Worm (Caenorhabditis elegans) whole organism, early embryonic: ENCODE results near the gene C27F2.9.

Experiments used
- B0310.2 ChIP-seq: sonication (generic microtip); optimal IDR thresholded peaks from 2 replicates; lab custom pipeline; 2016; ENCODE audit warnings: mild to moderate bottlenecking, missing genetic modification characterization, missing compliant biosample characterization
- F13C5.2 ChIP-seq: sonication (generic microtip); optimal IDR thresholded peaks from 2 replicates; lab custom pipeline; 2017; ENCODE audit warnings: mild to moderate bottlenecking, missing genetic modification characterization, inconsistent platforms, missing compliant biosample characterization
- aly-1 ChIP-seq: sonication (generic microtip); optimal IDR thresholded peaks from 2 replicates; lab custom pipeline; 2016; ENCODE audit warnings: missing genetic modification characterization, missing compliant biosample characterization
- ama-1 ChIP-seq: fragments of 150-350 bp; optimal IDR thresholded peaks from 2 replicates; lab custom pipeline; 2014
- ceh-13 ChIP-seq: fragments of 200-800 bp; sonication (Bioruptor generic); optimal IDR thresholded peaks from 2 replicates; lab custom pipeline; 2018; ENCODE audit warnings: mild to moderate bottlenecking, missing genetic modification characterization, missing compliant biosample characterization
- ceh-36 ChIP-seq: sonication (generic microtip); optimal IDR thresholded peaks from 2 replicates; lab custom pipeline; 2016; ENCODE audit warnings: missing genetic modification characterization, inconsistent platforms, missing compliant biosample characterization
- ets-7 ChIP-seq: sonication (generic microtip); optimal IDR thresholded peaks from 2 replicates; lab custom pipeline; 2016; ENCODE audit warnings: missing genotype, missing genetic modification characterization, missing compliant biosample characterization
- flt-1 ChIP-seq: fragments of 200-800 bp; sonication (Bioruptor generic); IDR thresholded peaks from 2 replicates; pipeline ENCODE4 v1.3.6; 2022; ENCODE audit warnings: missing genetic modification characterization, missing compliant biosample characterization
- hmbx-1 ChIP-seq: sonication (generic microtip); optimal IDR thresholded peaks from 2 replicates; lab custom pipeline; 2016; ENCODE audit warnings: mild to moderate bottlenecking, missing genetic modification characterization, missing compliant biosample characterization
- hmg-4 ChIP-seq: fragments of 200-800 bp; sonication (Bioruptor generic); optimal IDR thresholded peaks from 2 replicates; lab custom pipeline; 2018; ENCODE audit warnings: mild to moderate bottlenecking, missing genetic modification characterization, missing compliant biosample characterization
- hnd-1 ChIP-seq: sonication (generic microtip); optimal IDR thresholded peaks from 2 replicates; lab custom pipeline; 2016; ENCODE audit warnings: missing genetic modification characterization, missing compliant biosample characterization
- pes-1 ChIP-seq: fragments of 200-800 bp; sonication (Bioruptor generic); IDR thresholded peaks from 2 replicates; pipeline ENCODE4 v1.3.6; 2022; ENCODE audit warnings: missing genetic modification reagents, missing genetic modification characterization, missing compliant biosample characterization
- scrt-1 ChIP-seq: fragments of 200-800 bp; sonication (Bioruptor generic); IDR thresholded peaks from 2 replicates; pipeline ENCODE4 v1.3.6; 2022; ENCODE audit warnings: missing genetic modification characterization, missing compliant biosample characterization
- sea-1 ChIP-seq: fragments of 200-800 bp; sonication (Bioruptor generic); conservative IDR thresholded peaks from 2 replicates; pipeline ENCODE4 v1.3.6; 2022; ENCODE audit warnings: missing genetic modification characterization, missing compliant biosample characterization
- tbx-11 ChIP-seq: fragments of 200-800 bp; sonication (Bioruptor generic); IDR thresholded peaks from 2 replicates; pipeline ENCODE4 v1.3.6; 2022; ENCODE audit warnings: missing genetic modification characterization, missing compliant biosample characterization
- tbx-37 ChIP-seq: fragments of 200-800 bp; sonication (Bioruptor generic); conservative IDR thresholded peaks from 2 replicates; pipeline ENCODE4 v1.3.6; 2022; ENCODE audit warnings: missing genetic modification reagents, missing genetic modification characterization, missing compliant biosample characterization
- tra-4 ChIP-seq: sonication (generic microtip); optimal IDR thresholded peaks from 2 replicates; lab custom pipeline; 2017; ENCODE audit warnings: missing genetic modification characterization, missing compliant biosample characterization

The C27F2.9 gene

ce11 chrIII:4918906-4919305 is 43.9 kb downstream of the C27F2.9 start:
- TF ChIP-seq ceh-13 (GFP tag; lab: Kevin White, UChicago) (no peak), tbx-11 (GFP tag; lab: Robert Waterston, UW) (no peak), hnd-1 (no peak), F13C5.2 (tag; lab: Kevin White, UChicago) (no peak), hmg-4 (GFP tag; lab: Kevin White, UChicago) (no peak), B0310.2 (tag; lab: Kevin White, UChicago) (no peak), flt-1 (GFP tag; lab: Robert Waterston, UW) (no peak), tra-4 (no peak), scrt-1 (no peak), hmbx-1 (tag; lab: Kevin White, UChicago) (no peak)

DNA sequence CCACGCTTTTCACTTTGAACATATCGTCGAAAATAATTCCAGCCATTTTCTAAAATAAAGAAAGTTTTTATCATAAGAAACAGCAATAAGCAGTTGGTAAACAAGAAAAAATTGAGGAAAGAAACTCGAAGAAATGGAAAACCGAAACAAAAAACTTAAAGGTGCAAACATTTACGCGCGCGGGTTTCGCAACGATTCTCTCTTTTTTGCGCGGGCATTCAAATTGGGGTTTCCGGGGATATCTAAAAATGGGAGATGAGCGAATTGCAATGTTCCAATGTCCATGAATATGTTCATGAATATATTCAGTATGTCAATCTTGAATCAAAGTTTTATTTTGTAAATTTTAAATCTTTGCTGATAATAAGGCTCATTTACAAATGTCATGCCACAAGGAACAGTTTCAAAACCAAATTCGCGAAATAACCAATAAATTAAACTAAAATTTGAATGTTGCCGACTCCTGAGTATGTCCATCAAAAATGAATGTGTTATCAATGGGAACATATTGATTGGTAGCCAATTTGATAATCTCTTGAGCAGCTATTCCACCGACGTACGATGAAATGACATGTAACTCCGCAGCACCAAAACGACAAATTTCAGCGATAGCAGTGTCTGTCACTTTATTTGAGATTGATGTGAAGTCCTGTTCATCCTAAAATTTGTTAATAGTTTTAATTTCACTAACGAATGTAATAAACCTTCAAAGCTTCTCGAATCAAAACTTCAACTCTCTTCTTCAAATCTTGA is 44.7 kb downstream of the C27F2.9 start, which contains the start of gene rpb-8:
TSS of gene rpb-8 (minus strand) at position 49 of the 753 bp plus-strand sequence.
- TF ChIP-seq tbx-37 (GFP tag; lab: Robert Waterston, UW) = no peak

- TF ChIP-seq tra-4 (no peak), tbx-11 (GFP tag; lab: Robert Waterston, UW) (no peak), F13C5.2 (tag; lab: Kevin White, UChicago) (no peak), B0310.2 (tag; lab: Kevin White, UChicago) (no peak), sea-1 (GFP tag; lab: Robert Waterston, UW) (no peak), hmbx-1 (tag; lab: Kevin White, UChicago) (no peak)
These were observed 45.8 kb downstream of the C27F2.9 start, which contains the start of gene rars-1 for ce11 chrIII:4917077-4917476. Gene rars-1 (minus strand): TSS chrIII:4917177.

- TF ChIP-seq aly-1 (tag; lab: Kevin White, UChicago) (no peak), hnd-1 (no peak), F13C5.2 (tag; lab: Kevin White, UChicago) (no peak), ceh-13 (GFP tag; lab: Kevin White, UChicago) (no peak), tbx-37 (GFP tag; lab: Robert Waterston, UW) (no peak), sea-1 (GFP tag; lab: Robert Waterston, UW) (no peak), tbx-11 (GFP tag; lab: Robert Waterston, UW) (no peak), B0310.2 (tag; lab: Kevin White, UChicago) (no peak), pes-1 (GFP tag; lab: Robert Waterston, UW) (no peak), ceh-36 (tag; lab: Kevin White, UChicago) (no peak), tra-4 (no peak), flt-1 (GFP tag; lab: Robert Waterston, UW) (no peak), ets-7 (tag; lab: Kevin White, UChicago) (no peak), hmg-4 (GFP tag; lab: Kevin White, UChicago) (no peak), hmbx-1 (tag; lab: Kevin White, UChicago) (no peak), ama-1 (no peak), scrt-1 (no peak)
These were observed 49.1 kb downstream of the C27F2.9 start for ce11 chrIII:4913736-4914135.

DNA sequence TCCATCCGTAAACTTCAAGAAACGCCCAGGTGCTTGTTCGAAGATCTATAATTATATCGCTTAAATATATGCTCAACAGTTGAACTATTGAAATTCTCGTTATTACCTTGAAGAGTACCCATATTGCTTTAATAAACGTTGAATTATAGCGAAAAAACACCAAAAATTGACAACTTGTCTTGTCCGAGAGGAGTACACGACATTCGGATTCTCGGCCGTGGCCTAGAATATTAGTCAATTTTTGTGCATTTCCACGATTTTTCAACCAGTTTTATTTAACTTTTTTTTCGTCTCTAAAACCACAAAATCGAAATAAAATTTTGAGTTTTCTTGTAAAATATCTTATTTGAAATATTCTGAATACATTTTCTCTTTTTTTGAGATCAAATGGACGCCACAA is 50.5 kb downstream of the C27F2.9 start, which contains the start of the genes F26F4.9 and cee-1:
TSS of gene F26F4.9 (minus strand) at position 205 of the 400 bp plus-strand sequence.
TSS of gene cee-1 (plus strand) at position 383 of the 400 bp plus-strand sequence.
- 0 out of 2 replicates have a peak, but pooled peaks have one; percentile 25 for TF ChIP-seq tbx-37 (GFP tag; lab: Robert Waterston, UW)
- TF ChIP-seq sea-1 (GFP tag; lab: Robert Waterston, UW) = no peak
